Worm (Caenorhabditis elegans): ENCODE results near the gene nspd-4.

nspd-4 gene

DNA sequence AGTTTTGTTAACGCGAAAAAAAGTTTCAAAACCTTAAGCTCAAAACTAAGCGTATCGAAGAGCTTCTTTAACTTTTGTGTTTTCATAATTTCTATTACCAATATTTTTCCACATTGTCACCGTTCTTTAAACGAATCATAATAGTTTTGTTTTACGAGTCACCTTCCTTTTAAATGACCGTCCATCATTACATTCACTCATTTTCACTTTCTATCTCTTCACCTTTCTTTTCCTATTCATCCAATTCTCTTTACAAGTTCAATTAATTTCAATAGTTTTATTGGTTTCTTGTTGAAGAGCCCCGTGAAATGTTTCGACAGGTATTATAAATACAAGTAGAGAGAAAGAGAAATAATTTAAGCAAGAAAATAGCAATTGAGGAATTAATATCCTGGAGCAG is 29.4 kb downstream of the nspd-4 start:
- TF ChIP-seq lsy-27 (tag; optimal IDR thresholded peaks at IDR 0.05; ENCODE audit: borderline replicate concordance, insufficient read depth) (no peak), ccch-3 (GFP tag; optimal IDR thresholded peaks at IDR 0.05) (no peak), lin-54 (GFP tag; optimal IDR thresholded peaks at IDR 0.05) (no peak), athp-1 (tag; optimal IDR thresholded peaks at IDR 0.05) (no peak), K12H6.12 (tag; optimal IDR thresholded peaks at IDR 0.05) (no peak), lag-1 (GFP tag; IDR thresholded peaks at IDR 0.05) (no peak), zim-3 (tag; optimal IDR thresholded peaks at IDR 0.05) (no peak)

- TF ChIP-seq lin-26 (GFP tag; IDR thresholded peaks at IDR 0.05) (peak; percentile 37; the same call in 1 of the 2 replicates), ztf-25 (GFP tag; IDR thresholded peaks at IDR 0.05) (0 out of 2 replicates have a peak, but pooled peaks have one; percentile 52), egrh-3 (GFP tag; IDR thresholded peaks at IDR 0.05) (peak; percentile 92), zfh-2 (GFP tag; conservative IDR thresholded peaks at IDR 0.05) (peak; percentile 86)
These were observed 30.0 kb downstream of the nspd-4 start for ce11 chrII:4872359-4872758.

- TF ChIP-seq aptf-2 (GFP tag; conservative IDR thresholded peaks at IDR 0.05), result no peak
- no peak for TF ChIP-seq rec-8 (tag; optimal IDR thresholded peaks at IDR 0.05)
- no peak for TF ChIP-seq lsy-27 (tag; optimal IDR thresholded peaks at IDR 0.05; ENCODE audit: borderline replicate concordance, insufficient read depth)
- TF ChIP-seq egl-44 (GFP tag; IDR thresholded peaks at IDR 0.05), result no peak
These were observed 30.6 kb downstream of the nspd-4 start, which contains the start of gene col-73 for ce11 chrII:4873029-4873428. Gene col-73, minus strand, starts transcription at chrII:4873129.

DNA sequence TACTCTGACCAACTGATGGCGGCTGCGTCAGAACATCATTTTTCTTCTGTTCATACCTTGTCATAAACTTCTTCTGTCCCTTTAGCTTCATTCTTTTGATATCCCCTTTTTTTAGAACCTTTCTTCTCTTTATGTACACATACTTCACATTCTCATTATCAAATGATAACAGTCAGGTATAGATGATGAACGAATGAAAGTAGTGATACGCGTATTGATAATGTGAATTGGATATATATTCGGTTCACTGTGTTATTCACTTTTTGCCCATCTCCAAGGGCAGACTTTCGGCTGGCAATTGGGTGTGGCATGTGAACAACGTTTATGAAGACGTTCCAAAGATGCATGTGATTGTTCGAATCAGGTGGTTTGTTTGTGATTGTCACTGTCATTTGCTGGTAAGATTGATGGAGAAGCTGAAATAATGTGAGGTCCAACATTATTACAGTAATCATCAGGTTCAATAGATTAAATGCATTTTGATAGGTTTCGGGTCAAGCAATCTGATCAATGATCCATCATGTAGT is 32.0 kb downstream of the nspd-4 start, which contains the start of gene F11G11.15:
Gene F11G11.15 (plus strand): TSS at position 511 of the 527 bp plus-strand sequence.
- TF ChIP-seq pha-4 (tag; optimal IDR thresholded peaks at IDR 0.05), result no peak
- TF ChIP-seq ztf-26 (tag; optimal IDR thresholded peaks at IDR 0.05), result peak; percentile 39

DNA sequence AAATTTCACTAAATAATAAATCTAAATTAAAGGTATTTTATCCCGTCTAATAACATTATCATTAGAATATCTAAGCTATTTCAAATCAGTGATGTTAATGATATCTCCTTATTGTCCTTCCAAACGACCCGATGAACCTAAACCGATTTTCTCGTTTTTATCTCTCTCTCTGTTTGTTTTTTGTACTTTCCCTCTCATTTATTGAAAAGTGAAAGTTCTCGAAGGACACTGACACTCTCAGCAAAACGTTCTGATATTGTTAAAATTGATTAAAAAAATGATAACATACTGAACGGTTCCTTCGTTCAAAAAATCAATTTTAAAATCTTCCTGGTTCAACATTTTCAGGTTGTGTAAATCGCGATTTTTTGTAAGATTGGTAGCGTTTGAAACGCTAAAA is 33.7 kb downstream of the nspd-4 start, which contains the start of gene F11G11.13:
Gene F11G11.13 (minus strand): TSS at position 89 of the 400 bp plus-strand sequence.
- TF ChIP-seq lin-26 (GFP tag; IDR thresholded peaks at IDR 0.05) (no peak), lin-40 (tag; optimal IDR thresholded peaks at IDR 0.05) (peak; percentile 16)

DNA sequence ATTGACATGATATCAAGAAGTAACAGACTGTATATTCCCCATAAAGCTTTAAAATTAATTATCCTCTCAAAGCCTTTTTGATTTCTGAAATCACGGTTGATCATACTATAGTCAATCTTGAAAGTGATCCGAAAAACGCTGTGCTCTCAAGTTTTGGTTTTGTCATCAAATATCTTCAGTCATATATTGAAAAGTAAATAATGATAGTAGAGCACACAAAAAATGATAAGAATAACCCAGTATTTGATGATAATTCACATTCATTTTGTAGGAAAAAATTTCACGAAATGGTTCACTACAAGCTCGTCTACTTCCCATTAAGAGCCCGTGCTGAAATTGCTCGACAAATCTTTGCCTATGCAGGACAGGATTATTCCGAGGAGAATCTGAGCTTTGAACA is 37.2 kb downstream of the nspd-4 start, which contains the start of gene gst-6:
Gene gst-6 (plus strand): TSS at position 263 of the 400 bp plus-strand sequence.
- TF ChIP-seq nhr-80 (tag; optimal IDR thresholded peaks at IDR 0.05) (peak; percentile 29), K12H6.12 (tag; optimal IDR thresholded peaks at IDR 0.05) (no peak)

ce11 chrII:4881727-4882126 is 39.3 kb downstream of the nspd-4 start, which contains the start of gene gst-7:
Gene gst-7, plus strand, starts transcription at chrII:4882062.
- TF ChIP-seq bed-1 (GFP tag; IDR thresholded peaks at IDR 0.05) (no peak), athp-1 (tag; optimal IDR thresholded peaks at IDR 0.05) (no peak), lin-26 (GFP tag; IDR thresholded peaks at IDR 0.05) (no peak), attf-3 (GFP tag; conservative IDR thresholded peaks at IDR 0.05) (no peak), rcor-1 (GFP tag; IDR thresholded peaks at IDR 0.05) (no peak), F55B11.4 (tag; optimal IDR thresholded peaks at IDR 0.05; ENCODE audit: borderline replicate concordance, insufficient read depth) (no peak), hlh-26 (GFP tag; conservative IDR thresholded peaks at IDR 0.05) (no peak), atf-7 (tag; optimal IDR thresholded peaks at IDR 0.05) (no peak), sea-2 (GFP tag; IDR thresholded peaks at IDR 0.05) (no peak), unc-130 (GFP tag; optimal IDR thresholded peaks at IDR 0.05) (no peak), lag-1 (GFP tag; IDR thresholded peaks at IDR 0.05) (no peak), ceh-27 (GFP tag; optimal IDR thresholded peaks at IDR 0.05) (peak; percentile 38), efl-1 (GFP tag; optimal IDR thresholded peaks at IDR 0.05) (peak; percentile 68), zfh-2 (GFP tag; conservative IDR thresholded peaks at IDR 0.05) (no peak), nfyb-1 (GFP tag; IDR thresholded peaks at IDR 0.05) (0 out of 2 replicates have a peak, but pooled peaks have one; percentile 32), ZK185.1 (tag; optimal IDR thresholded peaks at IDR 0.05; ENCODE audit: poor library complexity, severe bottlenecking) (no peak), D2030.7 (GFP tag; IDR thresholded peaks at IDR 0.05) (peak; percentile 25; the same call in 1 of the 2 replicates), chd-7 (tag; optimal IDR thresholded peaks at IDR 0.05) (no peak), mcd-1 (GFP tag; IDR thresholded peaks at IDR 0.05) (no peak), ets-4 (GFP tag; optimal IDR thresholded peaks at IDR 0.05) (no peak), T26A5.8 (tag; optimal IDR thresholded peaks at IDR 0.05) (no peak), snpc-1.1 (tag; optimal IDR thresholded peaks at IDR 0.05; ENCODE audit: insufficient read depth) (no peak)
